Worm (Caenorhabditis elegans) whole organism, L2 larva: Measurements from ENCODE around the gene Y54G2A.10.

Experiments
- R02D3.7 ChIP-seq: fragments of 150-350 bp; optimal IDR thresholded peaks from 2 replicates; lab custom pipeline; 2014; ENCODE audit warnings: missing biosample characterization, missing genetic modification characterization
- ZK546.5 ChIP-seq: sonication (generic microtip); optimal IDR thresholded peaks from 2 replicates; lab custom pipeline; 2017; ENCODE audit warnings: missing biosample characterization, missing genetic modification characterization
- alr-1 ChIP-seq: fragments of 150-350 bp; optimal IDR thresholded peaks from 2 replicates; lab custom pipeline; 2014; ENCODE audit warnings: missing biosample characterization, missing genetic modification characterization
- ama-1 ChIP-seq: fragments of 150-350 bp; optimal IDR thresholded peaks from 2 replicates; lab custom pipeline; 2018; ENCODE audit warnings: inconsistent platforms
- blmp-1 ChIP-seq: sonication (generic microtip); optimal IDR thresholded peaks from 2 replicates; lab custom pipeline; 2017; ENCODE audit warnings: missing genetic modification characterization, mild to moderate bottlenecking, missing compliant biosample characterization, antibody characterized with exemption, moderate library complexity; ENCODE audit not compliant: insufficient read depth
- ceh-16 ChIP-seq: fragments of 150-350 bp; optimal IDR thresholded peaks from 2 replicates; lab custom pipeline; 2014; ENCODE audit warnings: missing biosample characterization, missing genetic modification characterization
- ceh-82 ChIP-seq: fragments of 150-350 bp; optimal IDR thresholded peaks from 2 replicates; lab custom pipeline; 2014; ENCODE audit warnings: missing biosample characterization, missing genetic modification characterization
- crh-2 ChIP-seq: sonication (generic microtip); optimal IDR thresholded peaks from 2 replicates; lab custom pipeline; 2017; ENCODE audit warnings: missing biosample characterization, missing genetic modification characterization
- dmd-4 ChIP-seq: sonication (generic microtip); optimal IDR thresholded peaks from 2 replicates; lab custom pipeline; 2017; ENCODE audit warnings: missing biosample characterization, missing genetic modification characterization
- egl-27 ChIP-seq: sonication (generic microtip); optimal IDR thresholded peaks from 3 replicates; lab custom pipeline; 2017; ENCODE audit warnings: missing biosample characterization, missing genetic modification reagents, missing genetic modification characterization
- elt-1 ChIP-seq: fragments of 150-350 bp; optimal IDR thresholded peaks from 2 replicates; lab custom pipeline; 2014; ENCODE audit warnings: missing biosample characterization, missing genetic modification characterization
- elt-3 ChIP-seq: sonication (generic microtip); optimal IDR thresholded peaks from 2 replicates; lab custom pipeline; 2017; ENCODE audit warnings: missing biosample characterization, missing genetic modification characterization
- fos-1 ChIP-seq: fragments of 150-350 bp; optimal IDR thresholded peaks from 2 replicates; lab custom pipeline; 2014; ENCODE audit warnings: missing biosample characterization, missing genetic modification characterization
- gmeb-1 ChIP-seq: fragments of 150-350 bp; optimal IDR thresholded peaks from 2 replicates; lab custom pipeline; 2014; ENCODE audit warnings: missing biosample characterization, missing genetic modification characterization
- lin-11 ChIP-seq: fragments of 150-350 bp; sonication (generic microtip); optimal IDR thresholded peaks from 2 replicates; lab custom pipeline; 2014; ENCODE audit warnings: missing biosample characterization, missing genetic modification characterization, inconsistent platforms, mixed read lengths
- lin-13 ChIP-seq: fragments of 150-350 bp; optimal IDR thresholded peaks from 2 replicates; lab custom pipeline; 2014; ENCODE audit warnings: missing biosample characterization, missing genetic modification reagents, missing genetic modification characterization
- lin-39 ChIP-seq: fragments of 150-350 bp; optimal IDR thresholded peaks from 2 replicates; lab custom pipeline; 2014; ENCODE audit warnings: missing biosample characterization, missing genetic modification reagents, missing genetic modification characterization
- mab-5 ChIP-seq: fragments of 150-350 bp; optimal IDR thresholded peaks from 2 replicates; lab custom pipeline; 2014; ENCODE audit warnings: missing biosample characterization, missing genetic modification characterization
- mdl-1 ChIP-seq, 2 experiments: fragments of 150-350 bp in 1 of 2; sonication (generic microtip) in 1 of 2; optimal IDR thresholded peaks; 2 replicates each; lab custom pipeline; 2017; ENCODE audit warnings: missing biosample characterization in 2 of 2, missing genetic modification characterization in 2 of 2
- nhr-10 ChIP-seq: sonication (generic microtip); optimal IDR thresholded peaks from 2 replicates; lab custom pipeline; 2017; ENCODE audit warnings: missing biosample characterization, missing genetic modification characterization
- nhr-12 ChIP-seq: fragments of 150-350 bp; optimal IDR thresholded peaks from 2 replicates; lab custom pipeline; 2014; ENCODE audit warnings: missing biosample characterization, missing genetic modification characterization
- nhr-237 ChIP-seq: fragments of 150-350 bp; optimal IDR thresholded peaks from 2 replicates; lab custom pipeline; 2014; ENCODE audit warnings: missing biosample characterization, missing genetic modification characterization
- nhr-6 ChIP-seq: fragments of 150-350 bp; optimal IDR thresholded peaks from 2 replicates; lab custom pipeline; 2014; ENCODE audit warnings: missing biosample characterization, missing genetic modification characterization
- nhr-77 ChIP-seq: fragments of 150-350 bp; optimal IDR thresholded peaks from 2 replicates; lab custom pipeline; 2014; ENCODE audit warnings: missing biosample characterization, missing genetic modification characterization
- peb-1 ChIP-seq: fragments of 150-350 bp; optimal IDR thresholded peaks from 2 replicates; lab custom pipeline; 2014; ENCODE audit warnings: missing biosample characterization, missing genetic modification characterization
- sem-4 ChIP-seq: fragments of 150-350 bp; optimal IDR thresholded peaks from 2 replicates; lab custom pipeline; 2014; ENCODE audit warnings: missing biosample characterization, missing genetic modification reagents, missing genetic modification characterization
- skn-1 ChIP-seq: sonication (generic microtip); optimal IDR thresholded peaks from 2 replicates; lab custom pipeline; 2017; ENCODE audit warnings: missing biosample characterization, missing genetic modification characterization
- sma-9 ChIP-seq, 2 experiments: fragments of 150-350 bp in 1 of 2; sonication (generic microtip) in 1 of 2; optimal IDR thresholded peaks; 2 replicates each; lab custom pipeline; 2014 to 2016; ENCODE audit warnings: missing genetic modification characterization in 2 of 2, mild to moderate bottlenecking in 1 of 2, missing biosample characterization in 1 of 2, missing compliant biosample characterization in 1 of 2, missing genetic modification reagents in 1 of 2, moderate library complexity in 1 of 2
- snpc-4 ChIP-seq: fragments of 150-350 bp; optimal IDR thresholded peaks from 2 replicates; lab custom pipeline; 2014; ENCODE audit warnings: missing biosample characterization, missing genetic modification characterization
- unc-39 ChIP-seq: fragments of 150-350 bp; optimal IDR thresholded peaks from 2 replicates; lab custom pipeline; 2014; ENCODE audit warnings: missing biosample characterization, missing genetic modification characterization
- unc-55 ChIP-seq: fragments of 150-350 bp; sonication (generic microtip); optimal IDR thresholded peaks from 3 replicates; lab custom pipeline; 2014; ENCODE audit warnings: missing biosample characterization, missing genetic modification reagents, missing genetic modification characterization
- zag-1 ChIP-seq: fragments of 150-350 bp; optimal IDR thresholded peaks from 2 replicates; lab custom pipeline; 2014; ENCODE audit warnings: missing biosample characterization, missing genetic modification characterization
- ztf-11 ChIP-seq: sonication (generic microtip); optimal IDR thresholded peaks from 2 replicates; lab custom pipeline; 2017; ENCODE audit warnings: missing biosample characterization, missing genetic modification characterization
- ztf-4 ChIP-seq: fragments of 150-350 bp; optimal IDR thresholded peaks from 2 replicates; lab custom pipeline; 2014; ENCODE audit warnings: missing biosample characterization, missing genetic modification characterization

Y54G2A.10 gene

ce11 chrIV:2817038-2817437 lies 17.5 kb downstream of the Y54G2A.10 start:
- TF ChIP-seq blmp-1 (no peak), elt-3 (tag; lab: Kevin White, UChicago) (no peak), lin-11 (tag; lab: Kevin White, UChicago) (no peak), elt-1 (tag; lab: Kevin White, UChicago) (no peak), sem-4 (tag; lab: Kevin White, UChicago) (no peak), ztf-11 (no peak), dmd-4 (no peak), ceh-82 (no peak), ama-1 (lab: Kevin White, UChicago) (no peak)

- TF ChIP-seq crh-2 (tag; lab: Kevin White, UChicago) = no peak
- no peak for TF ChIP-seq mab-5 (tag; lab: Kevin White, UChicago)
Observed at ce11 chrIV:2819633-2820032, 20.1 kb downstream of the Y54G2A.10 start, which contains the start of gene Y54G2A.13. Y54G2A.13 (minus strand) TSS chrIV:2819733.

- TF ChIP-seq ama-1 (lab: Kevin White, UChicago) (no peak), sma-9 (GFP tag; optimal IDR thresholded peaks at IDR 0.05; lab: Kevin White, UChicago) (no peak), sma-9 (tag; optimal IDR thresholded peaks at IDR 0.05; lab: Kevin White, UChicago) (no peak), nhr-12 (tag; lab: Kevin White, UChicago) (no peak), R02D3.7 (tag; lab: Kevin White, UChicago) (no peak), zag-1 (no peak), skn-1 (no peak), mdl-1 (tag; optimal IDR thresholded peaks at IDR 0.05; lab: Kevin White, UChicago) (no peak), lin-39 (tag; lab: Kevin White, UChicago) (no peak), ceh-16 (tag; lab: Kevin White, UChicago) (no peak), unc-55 (GFP tag; lab: Kevin White, UChicago) (no peak), ztf-11 (no peak), crh-2 (tag; lab: Kevin White, UChicago) (no peak), nhr-10 (tag; lab: Kevin White, UChicago) (no peak), lin-13 (no peak), elt-3 (tag; lab: Kevin White, UChicago) (no peak)
- TF ChIP-seq, all 48 proteins: peak for 0
Observed at ce11 chrIV:2820408-2820807, 20.9 kb downstream of the Y54G2A.10 start, which contains the start of gene Y54G2A.37. Y54G2A.37 (plus strand) TSS chrIV:2820708.

ce11 chrIV:2823446-2823845 lies 24.0 kb downstream of the Y54G2A.10 start, which contains the start of gene clec-80:
clec-80 (plus strand) TSS chrIV:2823746.
- no peak for TF ChIP-seq elt-3 (tag; lab: Kevin White, UChicago)
- TF ChIP-seq peb-1 (tag; lab: Kevin White, UChicago) = no peak
- TF ChIP-seq egl-27 (tag; lab: Kevin White, UChicago) = no peak
- no peak for TF ChIP-seq blmp-1
- no peak for TF ChIP-seq lin-13
- TF ChIP-seq ztf-4 (tag; lab: Kevin White, UChicago) = no peak
- TF ChIP-seq alr-1 (tag; lab: Kevin White, UChicago) = no peak

- TF ChIP-seq R02D3.7 (tag; lab: Kevin White, UChicago) (no peak), egl-27 (tag; lab: Kevin White, UChicago) (no peak), nhr-77 (tag; lab: Kevin White, UChicago) (no peak), unc-55 (GFP tag; lab: Kevin White, UChicago) (no peak), nhr-6 (tag; lab: Kevin White, UChicago) (no peak), fos-1 (tag; lab: Kevin White, UChicago) (no peak), mdl-1 (tag; optimal IDR thresholded peaks at IDR 0.05; lab: Kevin White, UChicago) (no peak), gmeb-1 (no peak), snpc-4 (no peak), ZK546.5 (tag; lab: Kevin White, UChicago) (no peak), elt-1 (tag; lab: Kevin White, UChicago) (no peak), nhr-237 (no peak), ceh-82 (no peak), unc-39 (no peak), ceh-16 (tag; lab: Kevin White, UChicago) (no peak), ztf-11 (no peak), elt-3 (tag; lab: Kevin White, UChicago) (no peak), mab-5 (tag; lab: Kevin White, UChicago) (no peak)
Observed at ce11 chrIV:2825460-2826103, 26.1 kb downstream of the Y54G2A.10 start.
